Fruit fly (Drosophila melanogaster) whole organism, embryonic: ENCODE results near the gene Gr61a.

ENCODE experiments used
- Awh ChIP-seq: fragments of 200-800 bp; sonication (Bioruptor generic); IDR thresholded peaks from 2 replicates; pipeline ENCODE4, ENCODE4 v1.3.6; 2022; ENCODE audit warnings: missing biosample characterization, missing genetic modification characterization
- CG10147 ChIP-seq: fragments of 200-800 bp; sonication (Bioruptor generic); optimal IDR thresholded peaks from 2 replicates; lab custom pipeline; 2019; ENCODE audit warnings: missing biosample characterization, mild to moderate bottlenecking, missing genetic modification characterization, moderate library complexity
- CG10979 ChIP-seq: fragments of 200-800 bp; sonication (Bioruptor generic); optimal IDR thresholded peaks from 2 replicates; lab custom pipeline; 2018; ENCODE audit warnings: missing biosample characterization, mild to moderate bottlenecking, missing genetic modification characterization, moderate library complexity
- CG11085 ChIP-seq: fragments of 200-800 bp; sonication (Bioruptor generic); IDR thresholded peaks from 2 replicates; pipeline ENCODE4 v1.3.6; 2022; ENCODE audit warnings: missing biosample characterization, missing genetic modification characterization
- CG11723 ChIP-seq: fragments of 200-800 bp; sonication (Bioruptor generic); optimal IDR thresholded peaks from 2 replicates; lab custom pipeline; 2017; ENCODE audit warnings: missing biosample characterization, mild to moderate bottlenecking, missing genetic modification characterization
- CG12155 ChIP-seq: fragments of 200-800 bp; sonication (Bioruptor generic); optimal IDR thresholded peaks from 3 replicates; lab custom pipeline; 2016; ENCODE audit warnings: missing biosample characterization, missing genetic modification characterization
- CG13894 ChIP-seq: fragments of 200-800 bp; sonication (Bioruptor generic); optimal IDR thresholded peaks from 3 replicates; lab custom pipeline; 2018; ENCODE audit warnings: missing biosample characterization, mild to moderate bottlenecking, missing genetic modification characterization, moderate library complexity
- CG14050 ChIP-seq: fragments of 200-800 bp; sonication (Bioruptor generic); IDR thresholded peaks from 3 replicates; pipeline ENCODE4 v1.3.6; 2022; ENCODE audit warnings: missing biosample characterization, missing genetic modification characterization
- CG1602 ChIP-seq: fragments of 200-800 bp; sonication (Bioruptor generic); optimal IDR thresholded peaks from 3 replicates; lab custom pipeline; 2016; ENCODE audit warnings: missing biosample characterization, missing genetic modification characterization
- CG16863 ChIP-seq: fragments of 200-800 bp; sonication (Bioruptor generic); optimal IDR thresholded peaks from 3 replicates; lab custom pipeline; 2016; ENCODE audit warnings: missing biosample characterization, missing genetic modification characterization
- CG17612 ChIP-seq: fragments of 200-800 bp; sonication (Bioruptor generic); IDR thresholded peaks from 2 replicates; pipeline ENCODE4 v1.3.6; 2022; ENCODE audit warnings: missing biosample characterization, missing genetic modification characterization
- CG17802 ChIP-seq: fragments of 200-800 bp; sonication (Bioruptor generic); optimal IDR thresholded peaks from 2 replicates; lab custom pipeline; 2018; ENCODE audit warnings: missing biosample characterization, mild to moderate bottlenecking, missing genetic modification characterization, moderate library complexity
- CG3065 ChIP-seq: fragments of 200-800 bp; sonication (Bioruptor generic); optimal IDR thresholded peaks from 2 replicates; lab custom pipeline; 2016; ENCODE audit warnings: missing biosample characterization, missing genetic modification characterization
- CG32532 ChIP-seq: fragments of 200-800 bp; sonication (Bioruptor generic); IDR thresholded peaks from 2 replicates; pipeline ENCODE4 v1.3.6; 2022; ENCODE audit warnings: missing biosample characterization, missing genetic modification characterization
- CG3838 ChIP-seq: fragments of 200-800 bp; sonication (Bioruptor generic); optimal IDR thresholded peaks from 3 replicates; lab custom pipeline; 2016; ENCODE audit warnings: missing biosample characterization, missing genetic modification characterization
- CG3847 ChIP-seq: fragments of 200-800 bp; sonication (Bioruptor generic); IDR thresholded peaks from 2 replicates; pipeline ENCODE4 v1.3.6; 2022; ENCODE audit warnings: missing biosample characterization, missing genetic modification characterization
- CG6175 ChIP-seq: fragments of 200-800 bp; sonication (Bioruptor generic); IDR thresholded peaks from 3 replicates; pipeline ENCODE4 v1.3.6; 2022; ENCODE audit warnings: missing biosample characterization, missing genetic modification characterization
- CG6272 ChIP-seq: fragments of 200-800 bp; sonication (Bioruptor generic); IDR thresholded peaks from 2 replicates; pipeline ENCODE4 v1.3.6; 2022; ENCODE audit warnings: missing biosample characterization, missing genetic modification characterization
- CG7372 ChIP-seq: fragments of 200-800 bp; sonication (Bioruptor generic); IDR thresholded peaks from 2 replicates; pipeline ENCODE4 v1.3.6; 2022; ENCODE audit warnings: missing biosample characterization, missing genetic modification characterization
- CG7745 ChIP-seq: fragments of 200-800 bp; sonication (Bioruptor generic); optimal IDR thresholded peaks from 2 replicates; lab custom pipeline; 2018; ENCODE audit warnings: missing biosample characterization, mild to moderate bottlenecking, missing genetic modification characterization, moderate library complexity
- CG9817 ChIP-seq: fragments of 200-800 bp; sonication (Bioruptor generic); optimal IDR thresholded peaks from 2 replicates; lab custom pipeline; 2018; ENCODE audit warnings: missing biosample characterization, mild to moderate bottlenecking, missing genetic modification characterization, moderate library complexity
- CG9932 ChIP-seq: fragments of 200-800 bp; sonication (Bioruptor generic); IDR thresholded peaks from 2 replicates; pipeline ENCODE4 v1.3.6; 2022; ENCODE audit warnings: missing biosample characterization, missing genetic modification characterization
- CHES-1-like ChIP-seq: fragments of 200-800 bp; sonication (Bioruptor generic); optimal IDR thresholded peaks from 2 replicates; lab custom pipeline; 2016; ENCODE audit warnings: missing biosample characterization, missing genetic modification characterization
- D19A ChIP-seq: fragments of 200-800 bp; optimal IDR thresholded peaks from 3 replicates; lab custom pipeline; 2019; ENCODE audit warnings: missing biosample characterization, mild to moderate bottlenecking, missing genetic modification characterization, moderate library complexity
- Dll ChIP-seq: fragments of 200-800 bp; sonication (Bioruptor generic); IDR thresholded peaks from 4 replicates; pipeline ENCODE4 v1.3.6; 2022; ENCODE audit warnings: missing biosample characterization, missing genetic modification characterization; ENCODE audit not compliant: partially characterized antibody
- Ets65A ChIP-seq: fragments of 200-800 bp; sonication (Bioruptor generic); peaks from one replicate; lab custom pipeline; 2016; ENCODE audit warnings: missing biosample characterization, missing genetic modification characterization
- HLH3B ChIP-seq: fragments of 200-800 bp; sonication (Bioruptor generic); IDR thresholded peaks from 2 replicates; pipeline ENCODE4 v1.3.6; 2022; ENCODE audit warnings: missing biosample characterization, missing genetic modification characterization
- HLH54F ChIP-seq: fragments of 200-800 bp; sonication (Bioruptor generic); optimal IDR thresholded peaks from 3 replicates; lab custom pipeline; 2016; ENCODE audit warnings: missing biosample characterization, missing genetic modification characterization
- Hand ChIP-seq: fragments of 200-800 bp; sonication (Bioruptor generic); optimal IDR thresholded peaks from 2 replicates; lab custom pipeline; 2017; ENCODE audit warnings: mild to moderate bottlenecking, missing biosample characterization, missing genetic modification reagents, missing genetic modification characterization
- Hmr ChIP-seq: fragments of 200-800 bp; sonication (Bioruptor generic); optimal IDR thresholded peaks from 3 replicates; lab custom pipeline; 2017; ENCODE audit warnings: mild to moderate bottlenecking, missing biosample characterization, missing genetic modification reagents, missing genetic modification characterization
- Hsf ChIP-seq: fragments of 200-800 bp; sonication (Bioruptor generic); optimal IDR thresholded peaks from 3 replicates; lab custom pipeline; 2016; ENCODE audit warnings: missing biosample characterization, missing genetic modification characterization
- Nf-YB ChIP-seq: fragments of 200-800 bp; sonication (Bioruptor generic); optimal IDR thresholded peaks from 3 replicates; lab custom pipeline; 2019; ENCODE audit warnings: missing biosample characterization, mild to moderate bottlenecking, missing genetic modification characterization, moderate library complexity
- NfI ChIP-seq: fragments of 200-800 bp; sonication (Bioruptor generic); optimal IDR thresholded peaks from 3 replicates; lab custom pipeline; 2018; ENCODE audit warnings: missing biosample characterization, mild to moderate bottlenecking, missing genetic modification characterization, moderate library complexity
- Oli ChIP-seq: fragments of 200-800 bp; sonication (Bioruptor generic); optimal IDR thresholded peaks from 2 replicates; lab custom pipeline; 2018; ENCODE audit warnings: missing biosample characterization, mild to moderate bottlenecking, missing genetic modification characterization, moderate library complexity
- Poxn ChIP-seq: fragments of 200-800 bp; sonication (Bioruptor generic); IDR thresholded peaks from 2 replicates; pipeline ENCODE4 v1.3.6; 2022; ENCODE audit warnings: missing biosample characterization, missing genetic modification characterization
- Sox100B ChIP-seq: fragments of 200-800 bp; sonication (Bioruptor generic); optimal IDR thresholded peaks from 3 replicates; lab custom pipeline; 2018; ENCODE audit warnings: missing biosample characterization, mild to moderate bottlenecking, missing genetic modification characterization
- Taf1 ChIP-seq: fragments of 200-800 bp; sonication (Bioruptor generic); IDR thresholded peaks from 2 replicates; pipeline ENCODE4 v1.3.6; 2022; ENCODE audit warnings: missing biosample characterization, missing genetic modification characterization
- Trl ChIP-seq, 3 experiments: fragments of >200 bp in 2 of 3; fragments of 200-800 bp in 1 of 3; sonication (Bioruptor generic) in 1 of 3; optimal IDR thresholded peaks; 2 replicates in 1 of 3; 3 replicates in 2 of 3; lab custom pipeline; 2016 to 2017; ENCODE audit warnings: missing biosample characterization in 1 of 3, missing genetic modification characterization in 1 of 3
- ab ChIP-seq: fragments of 200-800 bp; sonication (Bioruptor generic); optimal IDR thresholded peaks from 2 replicates; lab custom pipeline; 2016; ENCODE audit warnings: missing biosample characterization, missing genetic modification characterization
- ato ChIP-seq: fragments of 200-800 bp; sonication (Bioruptor generic); IDR thresholded peaks from 2 replicates; pipeline ENCODE4 v1.3.6; 2022; ENCODE audit warnings: missing biosample characterization, missing genetic modification characterization; ENCODE audit not compliant: partially characterized antibody
- ci ChIP-seq: fragments of 200-800 bp; sonication (Bioruptor generic); IDR thresholded peaks from 3 replicates; pipeline ENCODE4 v1.3.6; 2022; ENCODE audit warnings: missing biosample characterization, missing genetic modification characterization
- crc ChIP-seq: fragments of 200-800 bp; sonication (Bioruptor generic); optimal IDR thresholded peaks from 2 replicates; lab custom pipeline; 2016; ENCODE audit warnings: missing biosample characterization, missing genetic modification characterization
- ftz-f1 ChIP-seq: fragments of 200-800 bp; sonication (Bioruptor generic); optimal IDR thresholded peaks from 2 replicates; lab custom pipeline; 2016; ENCODE audit warnings: missing biosample characterization, missing genetic modification characterization
- jing ChIP-seq: fragments of 200-800 bp; sonication (Bioruptor generic); optimal IDR thresholded peaks from 2 replicates; lab custom pipeline; 2018; ENCODE audit warnings: missing biosample characterization, mild to moderate bottlenecking, missing genetic modification characterization
- lbe ChIP-seq: fragments of 200-800 bp; sonication (Bioruptor generic); optimal IDR thresholded peaks from 2 replicates; lab custom pipeline; 2016; ENCODE audit warnings: missing biosample characterization, mild to moderate bottlenecking, missing genetic modification characterization
- peb ChIP-seq: fragments of 200-800 bp; sonication (Bioruptor generic); IDR thresholded peaks from 2 replicates; pipeline ENCODE4 v1.3.6; 2022; ENCODE audit warnings: missing biosample characterization, missing genetic modification characterization
- phol ChIP-seq: fragments of 200-800 bp; sonication (Bioruptor generic); optimal IDR thresholded peaks from 3 replicates; lab custom pipeline; 2018; ENCODE audit warnings: missing biosample characterization, mild to moderate bottlenecking, missing genetic modification characterization, moderate library complexity
- rib ChIP-seq: fragments of 200-800 bp; sonication (Bioruptor generic); IDR thresholded peaks from 2 replicates; pipeline ENCODE4 v1.3.6; 2022; ENCODE audit warnings: missing biosample characterization, missing genetic modification characterization
- sima ChIP-seq: fragments of 200-800 bp; sonication (Bioruptor generic); optimal IDR thresholded peaks from 2 replicates; lab custom pipeline; 2016; ENCODE audit warnings: missing biosample characterization, missing genetic modification characterization
- ttk ChIP-seq: fragments of 200-800 bp; sonication (Bioruptor generic); IDR thresholded peaks from 2 replicates; pipeline ENCODE4 v2.1.2; 2022; ENCODE audit warnings: missing biosample characterization, missing genetic modification characterization
- zen ChIP-seq: fragments of 200-800 bp; sonication (Bioruptor generic); optimal IDR thresholded peaks from 3 replicates; lab custom pipeline; 2018; ENCODE audit warnings: missing biosample characterization, mild to moderate bottlenecking, missing genetic modification characterization, moderate library complexity

Gr61a gene

DNA sequence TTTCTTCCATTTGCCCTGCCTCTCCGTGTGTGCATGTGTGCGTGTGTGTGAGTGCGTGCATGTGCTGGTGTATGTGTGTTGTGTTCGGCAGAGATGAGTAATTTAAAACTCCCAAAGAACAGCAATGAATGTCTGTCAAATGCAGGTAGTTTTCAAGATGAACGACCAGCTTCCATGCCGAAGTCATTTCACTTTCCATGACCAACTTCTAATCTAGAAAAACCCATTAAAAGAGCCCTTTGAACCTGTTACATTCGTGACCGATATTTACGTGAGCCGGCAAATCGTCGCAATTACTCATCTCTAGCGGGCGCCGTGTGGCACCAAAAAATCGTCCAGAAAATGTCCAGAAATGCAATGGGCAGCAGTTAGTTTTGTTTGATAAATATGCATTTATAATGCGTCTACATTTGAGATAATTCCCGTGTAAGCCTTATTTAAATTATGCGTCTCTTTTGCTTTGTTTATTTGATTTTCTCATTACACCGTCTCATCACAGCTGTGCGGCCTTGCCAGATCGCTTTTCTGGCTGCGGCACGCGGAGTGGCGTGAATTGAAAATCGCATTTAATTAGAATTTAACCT lies 31.2 kb downstream of the Gr61a start:
- TF ChIP-seq rib (GFP tag; lab: Robert Waterston, UW) (no peak), CG3838 (GFP tag; lab: Kevin White, UChicago) (no peak), phol (tag; lab: Kevin White, UChicago) (peak; percentile 57), CG9817 (tag; lab: Kevin White, UChicago) (peak; percentile 50), CG17612 (GFP tag; lab: Robert Waterston, UW) (no peak), CG14050 (GFP tag; lab: Robert Waterston, UW) (no peak), Trl (optimal IDR thresholded peaks at IDR 0.05; lab: Kevin White, UChicago) (peak in 1 of 2 experiments; percentile 29), Trl (GFP tag; optimal IDR thresholded peaks at IDR 0.05; lab: Kevin White, UChicago) (peak; percentile 46), Hmr (GFP tag; lab: Kevin White, UChicago) (peak; percentile 32), NfI (no peak), peb (no peak), Hsf (GFP tag; lab: Kevin White, UChicago) (peak; percentile 55), HLH54F (GFP tag; lab: Kevin White, UChicago) (peak; percentile 51), CG6175 (GFP tag; lab: Robert Waterston, UW) (0 out of 3 replicates have a peak, but pooled peaks have one; percentile 45), HLH3B (GFP tag; lab: Robert Waterston, UW) (no peak), CG11723 (GFP tag; lab: Kevin White, UChicago) (no peak), zen (tag; lab: Kevin White, UChicago) (peak; percentile 33), CG32532 (GFP tag; lab: Robert Waterston, UW) (peak; percentile 61), ato (GFP tag; lab: Robert Waterston, UW) (no peak; the same call in 1 of the 2 replicates), CG9932 (peak; percentile 70), Hand (GFP tag; lab: Kevin White, UChicago) (no peak), CG7372 (no peak), Dll (peak; percentile 84), CG16863 (GFP tag; lab: Kevin White, UChicago) (peak; percentile 70), CG11085 (no peak), Oli (tag; lab: Kevin White, UChicago) (peak; percentile 12), CG6272 (GFP tag; lab: Robert Waterston, UW) (peak; percentile 57), jing (GFP tag; lab: Kevin White, UChicago) (no peak), CG10979 (tag; lab: Kevin White, UChicago) (peak; percentile 9), CG3065 (GFP tag; lab: Kevin White, UChicago) (no peak), Taf1 (GFP tag; lab: Robert Waterston, UW) (0 out of 2 replicates have a peak, but pooled peaks have one; percentile 11), Poxn (GFP tag; lab: Robert Waterston, UW) (no peak), ab (GFP tag; lab: Kevin White, UChicago) (no peak), D19A (tag; lab: Kevin White, UChicago) (no peak), Ets65A (GFP tag; lab: Kevin White, UChicago) (peak; percentile 92), ci (GFP tag; lab: Robert Waterston, UW) (no peak), Sox100B (GFP tag; lab: Kevin White, UChicago) (no peak), CHES-1-like (GFP tag; lab: Kevin White, UChicago) (peak; percentile 80), ftz-f1 (GFP tag; lab: Kevin White, UChicago) (no peak), CG7745 (no peak), sima (GFP tag; lab: Kevin White, UChicago) (no peak), ttk (GFP tag; lab: Robert Waterston, UW) (no peak), CG3847 (GFP tag; lab: Robert Waterston, UW) (peak; percentile 66), CG12155 (peak; percentile 41), CG13894 (tag; lab: Kevin White, UChicago) (no peak), CG10147 (peak; percentile 29), lbe (GFP tag; lab: Kevin White, UChicago) (no peak), Nf-YB (GFP tag; lab: Kevin White, UChicago) (no peak), CG17802 (tag; lab: Kevin White, UChicago) (no peak), Awh (GFP tag; lab: Robert Waterston, UW) (no peak), crc (GFP tag; lab: Kevin White, UChicago) (no peak), CG1602 (GFP tag; lab: Kevin White, UChicago) (peak; percentile 21)
